Fruit fly (Drosophila melanogaster) whole organism, embryonic: ENCODE data around the gene Cpr97Ea.

ENCODE experiments used
- Abd-B ChIP-seq: fragments of 200-800 bp; sonication (Bioruptor generic); optimal IDR thresholded peaks from 2 replicates; lab custom pipeline; 2018; ENCODE audit warnings: missing biosample characterization, mild to moderate bottlenecking, missing genetic modification characterization, moderate library complexity
- CG11456 ChIP-seq: fragments of 200-800 bp; sonication (Bioruptor generic); IDR thresholded peaks from 3 replicates; pipeline ENCODE4 v1.3.6; 2022; ENCODE audit warnings: missing biosample characterization, missing genetic modification characterization
- CG12744 ChIP-seq: fragments of 200-800 bp; sonication (Bioruptor generic); optimal IDR thresholded peaks from 2 replicates; lab custom pipeline; 2016; ENCODE audit warnings: missing biosample characterization, missing genetic modification characterization
- CG12942 ChIP-seq: fragments of 200-800 bp; sonication (Bioruptor generic); optimal IDR thresholded peaks from 3 replicates; lab custom pipeline; 2016; ENCODE audit warnings: missing biosample characterization, missing genetic modification characterization
- CG13287 ChIP-seq: fragments of 200-800 bp; sonication (Bioruptor generic); IDR thresholded peaks from 2 replicates; pipeline ENCODE4 v1.3.6; 2022; ENCODE audit warnings: missing biosample characterization, missing genetic modification characterization; ENCODE audit not compliant: partially characterized antibody
- CG13624 ChIP-seq: fragments of 200-800 bp; sonication (Bioruptor generic); optimal IDR thresholded peaks from 2 replicates; lab custom pipeline; 2016; ENCODE audit warnings: missing biosample characterization, missing genetic modification characterization
- CG14441 ChIP-seq: fragments of 200-800 bp; sonication (Bioruptor generic); IDR thresholded peaks from 2 replicates; pipeline ENCODE4 v1.3.6; 2022; ENCODE audit warnings: missing biosample characterization, missing genetic modification characterization
- CG14860 ChIP-seq: fragments of 200-800 bp; sonication (Bioruptor generic); IDR thresholded peaks from 3 replicates; pipeline ENCODE4 v1.3.6; 2022; ENCODE audit warnings: missing biosample characterization, missing genetic modification characterization; ENCODE audit not compliant: partially characterized antibody
- CG15073 ChIP-seq: fragments of 200-800 bp; sonication (Bioruptor generic); optimal IDR thresholded peaks from 2 replicates; lab custom pipeline; 2016; ENCODE audit warnings: missing biosample characterization, missing genetic modification characterization
- CG15601 ChIP-seq: fragments of 200-800 bp; sonication (Bioruptor generic); optimal IDR thresholded peaks from 3 replicates; lab custom pipeline; 2019; ENCODE audit warnings: missing biosample characterization, mild to moderate bottlenecking, missing genetic modification characterization, moderate library complexity
- CG16863 ChIP-seq: fragments of 200-800 bp; sonication (Bioruptor generic); optimal IDR thresholded peaks from 3 replicates; lab custom pipeline; 2016; ENCODE audit warnings: missing biosample characterization, missing genetic modification characterization
- CG17359 ChIP-seq: fragments of 200-800 bp; sonication (Bioruptor generic); optimal IDR thresholded peaks from 3 replicates; lab custom pipeline; 2018; ENCODE audit warnings: missing biosample characterization, mild to moderate bottlenecking, missing genetic modification characterization, moderate library complexity
- CG17385 ChIP-seq: fragments of 200-800 bp; sonication (Bioruptor generic); optimal IDR thresholded peaks from 3 replicates; lab custom pipeline; 2018; ENCODE audit warnings: missing biosample characterization, mild to moderate bottlenecking, missing genetic modification characterization
- CG1792 ChIP-seq: fragments of 200-800 bp; sonication (Bioruptor generic); optimal IDR thresholded peaks from 2 replicates; lab custom pipeline; 2016; ENCODE audit warnings: missing biosample characterization, missing genetic modification characterization
- CG18262 ChIP-seq: fragments of 200-800 bp; optimal IDR thresholded peaks from 3 replicates; lab custom pipeline; 2019; ENCODE audit warnings: missing biosample characterization, mild to moderate bottlenecking, missing genetic modification characterization, moderate library complexity
- CG18476 ChIP-seq: fragments of 200-800 bp; sonication (Bioruptor generic); optimal IDR thresholded peaks from 2 replicates; lab custom pipeline; 2016; ENCODE audit warnings: missing biosample characterization, mild to moderate bottlenecking, missing genetic modification characterization
- CG2712 ChIP-seq: fragments of 200-800 bp; optimal IDR thresholded peaks from 3 replicates; lab custom pipeline; 2019; ENCODE audit warnings: missing biosample characterization, mild to moderate bottlenecking, missing genetic modification characterization, moderate library complexity
- CG34224 ChIP-seq: fragments of 200-800 bp; sonication (Bioruptor generic); IDR thresholded peaks from 3 replicates; pipeline ENCODE4 v1.3.6; 2022; ENCODE audit warnings: missing biosample characterization, missing genetic modification characterization; ENCODE audit not compliant: partially characterized antibody
- CG4730 ChIP-seq: fragments of 200-800 bp; sonication (Bioruptor generic); IDR thresholded peaks from 2 replicates; pipeline ENCODE4 v1.3.6; 2022; ENCODE audit warnings: missing biosample characterization, missing genetic modification characterization
- CG6272 ChIP-seq: fragments of 200-800 bp; sonication (Bioruptor generic); IDR thresholded peaks from 2 replicates; pipeline ENCODE4 v1.3.6; 2022; ENCODE audit warnings: missing biosample characterization, missing genetic modification characterization
- CG7745 ChIP-seq: fragments of 200-800 bp; sonication (Bioruptor generic); optimal IDR thresholded peaks from 2 replicates; lab custom pipeline; 2018; ENCODE audit warnings: missing biosample characterization, mild to moderate bottlenecking, missing genetic modification characterization, moderate library complexity
- CG7928 ChIP-seq: fragments of 200-800 bp; sonication (Bioruptor generic); optimal IDR thresholded peaks from 2 replicates; lab custom pipeline; 2017; ENCODE audit warnings: missing biosample characterization, mild to moderate bottlenecking, missing genetic modification characterization
- CG8924 ChIP-seq: fragments of 200-800 bp; optimal IDR thresholded peaks from 3 replicates; lab custom pipeline; 2019; ENCODE audit warnings: missing biosample characterization, mild to moderate bottlenecking, missing genetic modification characterization, moderate library complexity
- CG9797 ChIP-seq: fragments of 200-800 bp; sonication (Bioruptor generic); optimal IDR thresholded peaks from 3 replicates; lab custom pipeline; 2018; ENCODE audit warnings: missing biosample characterization, mild to moderate bottlenecking, missing genetic modification characterization
- Eip74EF ChIP-seq, 2 experiments: fragments of 200-800 bp in 1 of 2; fragments of >200 bp in 1 of 2; sonication (Bioruptor generic) in 1 of 2; optimal IDR thresholded peaks; 2 replicates each; lab custom pipeline; 2017 to 2019; ENCODE audit warnings: missing biosample characterization in 2 of 2, missing genetic modification characterization in 2 of 2, mild to moderate bottlenecking in 1 of 2, moderate library complexity in 1 of 2
- Fer3 ChIP-seq: fragments of 200-800 bp; sonication (Bioruptor generic); optimal IDR thresholded peaks from 2 replicates; lab custom pipeline; 2018; ENCODE audit warnings: missing biosample characterization, mild to moderate bottlenecking, missing genetic modification characterization, moderate library complexity
- MBD-R2 ChIP-seq: fragments of 200-800 bp; sonication (Bioruptor generic); IDR thresholded peaks from 2 replicates; pipeline ENCODE4 v1.3.6; 2022; ENCODE audit warnings: missing biosample characterization, missing genetic modification characterization
- Mes4 ChIP-seq: fragments of 200-800 bp; sonication (Bioruptor generic); optimal IDR thresholded peaks from 2 replicates; lab custom pipeline; 2016; ENCODE audit warnings: missing biosample characterization, missing genetic modification characterization
- Side ChIP-seq: fragments of 200-800 bp; sonication (Bioruptor generic); optimal IDR thresholded peaks from 2 replicates; lab custom pipeline; 2016; ENCODE audit warnings: missing biosample characterization, missing genetic modification characterization
- Sin3A ChIP-seq: fragments of >200 bp; optimal IDR thresholded peaks from 2 replicates; lab custom pipeline; 2018
- Tbp ChIP-seq: fragments of >200 bp; optimal IDR thresholded peaks from 2 replicates; lab custom pipeline; 2018; ENCODE audit warnings: missing biosample characterization, missing genetic modification characterization
- Xrp1 ChIP-seq: fragments of 200-800 bp; sonication (Bioruptor generic); IDR thresholded peaks from 2 replicates; pipeline ENCODE4 v1.3.6; 2022; ENCODE audit warnings: missing biosample characterization, missing genetic modification characterization
- chm ChIP-seq: fragments of 200-800 bp; sonication (Bioruptor generic); IDR thresholded peaks from 2 replicates; pipeline ENCODE4 v1.3.6; 2022; ENCODE audit warnings: missing biosample characterization, missing genetic modification characterization
- dimm ChIP-seq: fragments of 200-800 bp; sonication (Bioruptor generic); IDR thresholded peaks from 2 replicates; pipeline ENCODE4 v1.3.6; 2022; ENCODE audit warnings: missing biosample characterization, missing genetic modification characterization
- en ChIP-seq: fragments of 200-800 bp; sonication (Bioruptor generic); optimal IDR thresholded peaks from 2 replicates; lab custom pipeline; 2016; ENCODE audit warnings: missing biosample characterization, missing genetic modification characterization
- hth ChIP-seq: fragments of >200 bp; optimal IDR thresholded peaks from 2 replicates; lab custom pipeline; 2017; ENCODE audit warnings: inconsistent platforms
- ind ChIP-seq: fragments of 200-800 bp; sonication (Bioruptor generic); optimal IDR thresholded peaks from 3 replicates; lab custom pipeline; 2016; ENCODE audit warnings: missing biosample characterization, missing genetic modification characterization
- jigr1 ChIP-seq: fragments of 200-800 bp; sonication (Bioruptor generic); IDR thresholded peaks from 3 replicates; pipeline ENCODE4 v1.3.6; 2022; ENCODE audit warnings: missing biosample characterization, missing genetic modification characterization
- jing ChIP-seq: fragments of 200-800 bp; sonication (Bioruptor generic); optimal IDR thresholded peaks from 2 replicates; lab custom pipeline; 2018; ENCODE audit warnings: missing biosample characterization, mild to moderate bottlenecking, missing genetic modification characterization
- lola ChIP-seq, 3 experiments: fragments of >200 bp in 2 of 3; fragments of 200-800 bp in 1 of 3; sonication (Bioruptor generic) in 1 of 3; optimal IDR thresholded peaks; 2 replicates each; lab custom pipeline; 2017 to 2019; ENCODE audit warnings: missing biosample characterization in 3 of 3, missing genetic modification characterization in 3 of 3, mild to moderate bottlenecking in 1 of 3, moderate library complexity in 1 of 3
- prd ChIP-seq, 3 experiments: fragments of >200 bp in 2 of 3; fragments of 200-800 bp in 1 of 3; sonication (Bioruptor generic) in 1 of 3; optimal IDR thresholded peaks in 2 of 3; IDR thresholded peaks in 1 of 3; 2 replicates in 2 of 3; 3 replicates in 1 of 3; pipeline versions ENCODE4 v1.3.6 to Lab custom; 2017 to 2022; ENCODE audit warnings: missing biosample characterization in 1 of 3, missing genetic modification characterization in 1 of 3
- schlank ChIP-seq: fragments of 200-800 bp; sonication (Bioruptor generic); optimal IDR thresholded peaks from 2 replicates; lab custom pipeline; 2018; ENCODE audit warnings: missing biosample characterization, mild to moderate bottlenecking, missing genetic modification characterization
- sim ChIP-seq: fragments of 200-800 bp; sonication (Bioruptor generic); IDR thresholded peaks from 2 replicates; pipeline ENCODE4 v1.3.6; 2022; ENCODE audit warnings: missing biosample characterization, missing genetic modification characterization
- sima ChIP-seq: fragments of 200-800 bp; sonication (Bioruptor generic); optimal IDR thresholded peaks from 2 replicates; lab custom pipeline; 2016; ENCODE audit warnings: missing biosample characterization, missing genetic modification characterization
- so ChIP-seq: fragments of 200-800 bp; sonication (Bioruptor generic); IDR thresholded peaks from 3 replicates; pipeline ENCODE4 v1.3.6; 2022; ENCODE audit warnings: missing biosample characterization, missing genetic modification characterization
- ssp ChIP-seq: fragments of 200-800 bp; sonication (Bioruptor generic); IDR thresholded peaks from 2 replicates; pipeline ENCODE4 v1.3.6; 2022; ENCODE audit warnings: missing biosample characterization, missing genetic modification characterization
- trem ChIP-seq: fragments of 200-800 bp; optimal IDR thresholded peaks from 3 replicates; lab custom pipeline; 2019; ENCODE audit warnings: missing biosample characterization, mild to moderate bottlenecking, missing genetic modification characterization, moderate library complexity
- vfl ChIP-seq: fragments of 200-800 bp; sonication (Bioruptor generic); optimal IDR thresholded peaks from 2 replicates; lab custom pipeline; 2016; ENCODE audit warnings: missing biosample characterization, missing genetic modification characterization
- vnd ChIP-seq: fragments of 200-800 bp; sonication (Bioruptor generic); IDR thresholded peaks from 3 replicates; pipeline ENCODE4 v1.3.6; 2022; ENCODE audit warnings: missing biosample characterization, missing genetic modification characterization; ENCODE audit not compliant: partially characterized antibody
- wdn ChIP-seq: fragments of 200-800 bp; sonication (Bioruptor generic); IDR thresholded peaks from 2 replicates; pipeline ENCODE4 v1.3.6; 2022; ENCODE audit warnings: missing biosample characterization, missing genetic modification characterization
- zen ChIP-seq: fragments of 200-800 bp; sonication (Bioruptor generic); optimal IDR thresholded peaks from 3 replicates; lab custom pipeline; 2018; ENCODE audit warnings: missing biosample characterization, mild to moderate bottlenecking, missing genetic modification characterization, moderate library complexity
- zfh2 ChIP-seq: fragments of 200-800 bp; sonication (Bioruptor generic); optimal IDR thresholded peaks from 2 replicates; lab custom pipeline; 2016; ENCODE audit warnings: missing biosample characterization, missing genetic modification characterization

The Cpr97Ea gene

dm6 chr3R:27131408-27131807, 43.8 kb upstream of the Cpr97Ea start (continued):
- TF ChIP-seq CG13287 (GFP tag; lab: Robert Waterston, UW) (no peak), CG13624 (GFP tag; lab: Kevin White, UChicago) (peak; percentile 32), CG4730 (GFP tag; lab: Robert Waterston, UW) (no peak), hth (lab: Kevin White, UChicago) (no peak), prd (optimal IDR thresholded peaks at IDR 0.05; lab: Kevin White, UChicago) (no peak), prd (GFP tag; IDR thresholded peaks at IDR 0.05; lab: Robert Waterston, UW) (no peak), wdn (GFP tag; lab: Robert Waterston, UW) (no peak), CG14860 (GFP tag; lab: Robert Waterston, UW) (no peak), CG18476 (GFP tag; lab: Kevin White, UChicago) (no peak), chm (GFP tag; lab: Robert Waterston, UW) (no peak), CG15601 (peak; percentile 64), CG7928 (peak; percentile 9), CG15073 (no peak), CG16863 (no peak), Tbp (GFP tag; lab: Kevin White, UChicago) (no peak), sima (GFP tag; lab: Kevin White, UChicago) (no peak), trem (tag; lab: Kevin White, UChicago) (no peak), CG34224 (GFP tag; lab: Robert Waterston, UW) (no peak), Sin3A (lab: Kevin White, UChicago) (no peak), zen (tag; lab: Kevin White, UChicago) (no peak), CG18262 (tag; lab: Kevin White, UChicago) (no peak), CG12744 (GFP tag; lab: Kevin White, UChicago) (no peak), ssp (no peak), MBD-R2 (GFP tag; lab: Robert Waterston, UW) (no peak; the same call in 1 of the 2 replicates), Xrp1 (GFP tag; lab: Robert Waterston, UW) (peak; percentile 32; the same call in 1 of the 2 replicates), CG14441 (GFP tag; lab: Robert Waterston, UW) (no peak), CG9797 (no peak), lola (GFP tag; optimal IDR thresholded peaks at IDR 0.05; lab: Kevin White, UChicago) (no peak), sim (no peak), CG7745 (tag; lab: Kevin White, UChicago) (no peak), Mes4 (GFP tag; lab: Kevin White, UChicago) (no peak), CG12942 (no peak), jigr1 (GFP tag; lab: Robert Waterston, UW) (no peak), CG11456 (GFP tag; lab: Robert Waterston, UW) (0 out of 3 replicates have a peak, but pooled peaks have one; percentile 62), schlank (tag; lab: Kevin White, UChicago) (peak; percentile 79), en (no peak), Fer3 (tag; lab: Kevin White, UChicago) (peak; percentile 47), Side (GFP tag; lab: Kevin White, UChicago) (peak; percentile 64), zfh2 (GFP tag; lab: Kevin White, UChicago) (peak; percentile 47), ind (no peak), CG8924 (tag; lab: Kevin White, UChicago) (no peak), jing (GFP tag; lab: Kevin White, UChicago) (no peak), CG17385 (GFP tag; lab: Kevin White, UChicago) (peak; percentile 15), CG1792 (GFP tag; lab: Kevin White, UChicago) (peak; percentile 15), CG17359 (tag; lab: Kevin White, UChicago) (peak; percentile 58), vnd (GFP tag; lab: Robert Waterston, UW) (no peak), Eip74EF (GFP tag; optimal IDR thresholded peaks at IDR 0.05; lab: Kevin White, UChicago) (no peak), CG6272 (no peak), CG2712 (tag; lab: Kevin White, UChicago) (no peak), dimm (GFP tag; lab: Robert Waterston, UW) (no peak), vfl (GFP tag; lab: Kevin White, UChicago) (peak; percentile 24), Abd-B (GFP tag; lab: Kevin White, UChicago) (no peak), so (GFP tag; lab: Robert Waterston, UW) (peak; percentile 61; the same call in 1 of the 3 replicates)
